Fruit fly (Drosophila melanogaster) whole organism, embryonic: ENCODE measurements around the gene CAH4.

Experiments
- BtbVII ChIP-seq: fragments of 200-800 bp; sonication (Bioruptor generic); optimal IDR thresholded peaks from 3 replicates; lab custom pipeline; 2017; ENCODE audit warnings: missing biosample characterization, mild to moderate bottlenecking, missing genetic modification characterization
- CG10274 ChIP-seq: fragments of 200-800 bp; sonication (Bioruptor generic); optimal IDR thresholded peaks from 3 replicates; lab custom pipeline; 2017; ENCODE audit warnings: missing biosample characterization, mild to moderate bottlenecking, missing genetic modification characterization
- CG11560 ChIP-seq: fragments of 200-800 bp; sonication (Bioruptor generic); IDR thresholded peaks from 3 replicates; pipeline ENCODE4 v1.3.6; 2022; ENCODE audit warnings: missing biosample characterization, missing genetic modification characterization
- CG12104 ChIP-seq: fragments of 200-800 bp; sonication (Bioruptor generic); optimal IDR thresholded peaks from 3 replicates; lab custom pipeline; 2016; ENCODE audit warnings: missing biosample characterization, missing genetic modification characterization
- CG1233 ChIP-seq: fragments of 200-800 bp; sonication (Bioruptor generic); optimal IDR thresholded peaks from 4 replicates; lab custom pipeline; 2018; ENCODE audit warnings: missing biosample characterization, mild to moderate bottlenecking, missing genetic modification characterization
- CG15073 ChIP-seq: fragments of 200-800 bp; sonication (Bioruptor generic); optimal IDR thresholded peaks from 2 replicates; lab custom pipeline; 2016; ENCODE audit warnings: missing biosample characterization, missing genetic modification characterization
- CG1603 ChIP-seq: fragments of 200-800 bp; sonication (Bioruptor generic); optimal IDR thresholded peaks from 2 replicates; lab custom pipeline; 2019; ENCODE audit warnings: missing biosample characterization, mild to moderate bottlenecking, missing genetic modification characterization, moderate library complexity
- CG2202 ChIP-seq: fragments of 200-800 bp; sonication (Bioruptor generic); optimal IDR thresholded peaks from 2 replicates; lab custom pipeline; 2018; ENCODE audit warnings: missing biosample characterization, mild to moderate bottlenecking, missing genetic modification characterization
- CG2712 ChIP-seq: fragments of 200-800 bp; optimal IDR thresholded peaks from 3 replicates; lab custom pipeline; 2019; ENCODE audit warnings: missing biosample characterization, mild to moderate bottlenecking, missing genetic modification characterization, moderate library complexity
- CG31224 ChIP-seq: fragments of 200-800 bp; sonication (Bioruptor generic); IDR thresholded peaks from 2 replicates; pipeline ENCODE4 v1.3.6; 2022; ENCODE audit warnings: missing biosample characterization, missing genetic modification characterization
- CG31388 ChIP-seq: fragments of 200-800 bp; sonication (Bioruptor generic); optimal IDR thresholded peaks from 2 replicates; lab custom pipeline; 2016; ENCODE audit warnings: missing biosample characterization, missing genetic modification characterization
- CG33213 ChIP-seq: fragments of 200-800 bp; sonication (Bioruptor generic); optimal IDR thresholded peaks from 3 replicates; lab custom pipeline; 2016; ENCODE audit warnings: missing biosample characterization, missing genetic modification characterization
- CG33557 ChIP-seq: fragments of 200-800 bp; sonication (Bioruptor generic); optimal IDR thresholded peaks from 2 replicates; lab custom pipeline; 2019; ENCODE audit warnings: missing biosample characterization, mild to moderate bottlenecking, missing genetic modification characterization, moderate library complexity
- CG3726 ChIP-seq: fragments of 200-800 bp; sonication (Bioruptor generic); IDR thresholded peaks from 3 replicates; pipeline ENCODE4, ENCODE4 v1.3.6; 2022; ENCODE audit warnings: missing biosample characterization, missing genetic modification characterization
- CG4707 ChIP-seq: fragments of 200-800 bp; sonication (Bioruptor generic); optimal IDR thresholded peaks from 2 replicates; lab custom pipeline; 2018; ENCODE audit warnings: missing biosample characterization, mild to moderate bottlenecking, missing genetic modification characterization, moderate library complexity
- CG4730 ChIP-seq: fragments of 200-800 bp; sonication (Bioruptor generic); IDR thresholded peaks from 2 replicates; pipeline ENCODE4 v1.3.6; 2022; ENCODE audit warnings: missing biosample characterization, missing genetic modification characterization
- CG7786 ChIP-seq: fragments of 200-800 bp; sonication (Bioruptor generic); optimal IDR thresholded peaks from 2 replicates; lab custom pipeline; 2016; ENCODE audit warnings: missing biosample characterization, missing genetic modification characterization
- CG8089 ChIP-seq: fragments of 200-800 bp; sonication (Bioruptor generic); optimal IDR thresholded peaks from 3 replicates; lab custom pipeline; 2016; ENCODE audit warnings: missing biosample characterization, missing genetic modification characterization
- CG8388 ChIP-seq: fragments of 200-800 bp; sonication (Bioruptor generic); optimal IDR thresholded peaks from 2 replicates; lab custom pipeline; 2019; ENCODE audit warnings: missing biosample characterization, mild to moderate bottlenecking, missing genetic modification characterization, moderate library complexity
- CG8478 ChIP-seq: fragments of >200 bp; optimal IDR thresholded peaks from 2 replicates; lab custom pipeline; 2018
- CG9817 ChIP-seq: fragments of 200-800 bp; sonication (Bioruptor generic); optimal IDR thresholded peaks from 2 replicates; lab custom pipeline; 2018; ENCODE audit warnings: missing biosample characterization, mild to moderate bottlenecking, missing genetic modification characterization, moderate library complexity
- CG9876 ChIP-seq: fragments of 200-800 bp; sonication (Bioruptor generic); optimal IDR thresholded peaks from 2 replicates; lab custom pipeline; 2016; ENCODE audit warnings: missing biosample characterization, missing genetic modification characterization
- D ChIP-seq, 2 experiments: fragments of 200-800 bp in 1 of 2; fragments of >200 bp in 1 of 2; sonication (Bioruptor generic) in 1 of 2; optimal IDR thresholded peaks; 2 replicates in 1 of 2; 3 replicates in 1 of 2; lab custom pipeline; 2017; ENCODE audit warnings: mild to moderate bottlenecking in 1 of 2, missing biosample characterization in 1 of 2, missing genetic modification characterization in 1 of 2, missing genetic modification reagents in 1 of 2
- Dad ChIP-seq: fragments of 200-800 bp; sonication (Bioruptor generic); optimal IDR thresholded peaks from 3 replicates; lab custom pipeline; 2016; ENCODE audit warnings: missing biosample characterization, missing genetic modification characterization
- Dip3 ChIP-seq: fragments of 200-800 bp; sonication (Bioruptor generic); optimal IDR thresholded peaks from 3 replicates; lab custom pipeline; 2016; ENCODE audit warnings: missing biosample characterization, missing genetic modification characterization
- Drgx ChIP-seq: fragments of 200-800 bp; sonication (Bioruptor generic); IDR thresholded peaks from 2 replicates; pipeline ENCODE4 v1.3.6; 2022; ENCODE audit warnings: missing biosample characterization, missing genetic modification characterization
- E2f2 ChIP-seq: fragments of 200-800 bp; sonication (Bioruptor generic); IDR thresholded peaks from 2 replicates; pipeline ENCODE4 v1.3.6; 2022; ENCODE audit warnings: missing biosample characterization, missing genetic modification characterization
- Gug ChIP-seq: fragments of 200-800 bp; sonication (Bioruptor generic); IDR thresholded peaks from 4 replicates; pipeline ENCODE4 v1.3.6; 2022; ENCODE audit warnings: missing biosample characterization, missing genetic modification characterization
- H2.0 ChIP-seq: fragments of 200-800 bp; sonication (Bioruptor generic); IDR thresholded peaks from 2 replicates; pipeline ENCODE4 v1.3.6; 2022; ENCODE audit warnings: missing biosample characterization, missing genetic modification characterization
- HLH54F ChIP-seq: fragments of 200-800 bp; sonication (Bioruptor generic); optimal IDR thresholded peaks from 3 replicates; lab custom pipeline; 2016; ENCODE audit warnings: missing biosample characterization, missing genetic modification characterization
- Oli ChIP-seq: fragments of 200-800 bp; sonication (Bioruptor generic); optimal IDR thresholded peaks from 2 replicates; lab custom pipeline; 2018; ENCODE audit warnings: missing biosample characterization, mild to moderate bottlenecking, missing genetic modification characterization, moderate library complexity
- Six4 ChIP-seq: fragments of 200-800 bp; sonication (Bioruptor generic); optimal IDR thresholded peaks from 2 replicates; lab custom pipeline; 2016; ENCODE audit warnings: missing biosample characterization, missing genetic modification characterization
- Taf1 ChIP-seq: fragments of 200-800 bp; sonication (Bioruptor generic); IDR thresholded peaks from 2 replicates; pipeline ENCODE4 v1.3.6; 2022; ENCODE audit warnings: missing biosample characterization, missing genetic modification characterization
- Trl ChIP-seq, 3 experiments: fragments of >200 bp in 2 of 3; fragments of 200-800 bp in 1 of 3; sonication (Bioruptor generic) in 1 of 3; optimal IDR thresholded peaks; 2 replicates in 1 of 3; 3 replicates in 2 of 3; lab custom pipeline; 2016 to 2017; ENCODE audit warnings: missing biosample characterization in 1 of 3, missing genetic modification characterization in 1 of 3
- ara ChIP-seq: fragments of 200-800 bp; sonication (Bioruptor generic); IDR thresholded peaks from 2 replicates; pipeline ENCODE4 v1.3.6; 2022; ENCODE audit warnings: missing biosample characterization, missing genetic modification characterization
- ase ChIP-seq: fragments of 200-800 bp; sonication (Bioruptor generic); IDR thresholded peaks from 3 replicates; pipeline ENCODE4 v1.3.6; 2022; ENCODE audit warnings: missing biosample characterization, missing genetic modification characterization
- corto ChIP-seq: fragments of 200-800 bp; sonication (Bioruptor generic); optimal IDR thresholded peaks from 2 replicates; lab custom pipeline; 2016; ENCODE audit warnings: missing biosample characterization, mild to moderate bottlenecking, missing genetic modification characterization, moderate library complexity
- cwo ChIP-seq: fragments of 200-800 bp; sonication (Bioruptor generic); optimal IDR thresholded peaks from 3 replicates; lab custom pipeline; 2017; ENCODE audit warnings: missing biosample characterization, missing genetic modification characterization, mild to moderate bottlenecking, moderate library complexity, missing genetic modification reagents
- gt ChIP-seq: fragments of 200-800 bp; sonication (Bioruptor generic); IDR thresholded peaks from 2 replicates; pipeline ENCODE4 v1.3.6; 2022; ENCODE audit warnings: missing biosample characterization, missing genetic modification characterization
- jing ChIP-seq: fragments of 200-800 bp; sonication (Bioruptor generic); optimal IDR thresholded peaks from 2 replicates; lab custom pipeline; 2018; ENCODE audit warnings: missing biosample characterization, mild to moderate bottlenecking, missing genetic modification characterization
- jumu ChIP-seq: fragments of 200-800 bp; sonication (Bioruptor generic); optimal IDR thresholded peaks from 3 replicates; lab custom pipeline; 2016; ENCODE audit warnings: missing biosample characterization, missing genetic modification characterization
- kay ChIP-seq: fragments of 200-800 bp; sonication (Bioruptor generic); optimal IDR thresholded peaks from 2 replicates; lab custom pipeline; 2016; ENCODE audit warnings: missing biosample characterization, missing genetic modification characterization
- kni ChIP-seq: fragments of 200-800 bp; sonication (Bioruptor generic); optimal IDR thresholded peaks from 3 replicates; lab custom pipeline; 2017; ENCODE audit warnings: mild to moderate bottlenecking, missing biosample characterization, missing genetic modification reagents, missing genetic modification characterization
- mam ChIP-seq: fragments of 200-800 bp; sonication (Bioruptor generic); optimal IDR thresholded peaks from 3 replicates; lab custom pipeline; 2016; ENCODE audit warnings: missing biosample characterization, missing genetic modification characterization
- nmo ChIP-seq: fragments of 200-800 bp; sonication (Bioruptor generic); optimal IDR thresholded peaks from 2 replicates; lab custom pipeline; 2018; ENCODE audit warnings: missing biosample characterization, mild to moderate bottlenecking, missing genetic modification characterization, moderate library complexity
- prd ChIP-seq, 3 experiments: fragments of >200 bp in 2 of 3; fragments of 200-800 bp in 1 of 3; sonication (Bioruptor generic) in 1 of 3; optimal IDR thresholded peaks in 2 of 3; IDR thresholded peaks in 1 of 3; 2 replicates in 2 of 3; 3 replicates in 1 of 3; pipeline versions ENCODE4 v1.3.6 to Lab custom; 2017 to 2022; ENCODE audit warnings: missing biosample characterization in 1 of 3, missing genetic modification characterization in 1 of 3
- trh ChIP-seq: fragments of 200-800 bp; sonication (Bioruptor generic); optimal IDR thresholded peaks from 2 replicates; lab custom pipeline; 2016; ENCODE audit warnings: missing biosample characterization, missing genetic modification characterization
- usp ChIP-seq: fragments of >200 bp; optimal IDR thresholded peaks from 2 replicates; lab custom pipeline; 2017; ENCODE audit warnings: missing biosample characterization, missing genetic modification characterization
- vfl ChIP-seq: fragments of 200-800 bp; sonication (Bioruptor generic); optimal IDR thresholded peaks from 2 replicates; lab custom pipeline; 2016; ENCODE audit warnings: missing biosample characterization, missing genetic modification characterization

Gene CAH4

dm6 chr3R:24810844-24811625 is 46.3 kb downstream of the CAH4 start (continued):
- no peak for TF ChIP-seq usp (GFP tag; lab: Kevin White, UChicago)
- TF ChIP-seq ase (GFP tag; lab: Robert Waterston, UW) = peak; percentile 90
- peak; percentile 89 for TF ChIP-seq Oli (tag; lab: Kevin White, UChicago)
- TF ChIP-seq CG31224 = peak; percentile 78
- TF ChIP-seq CG1233 (GFP tag; lab: Kevin White, UChicago) = peak; percentile 83
- peak; percentile 76 for TF ChIP-seq jing (GFP tag; lab: Kevin White, UChicago)
- TF ChIP-seq prd (optimal IDR thresholded peaks at IDR 0.05; lab: Kevin White, UChicago) = no peak
- peak; percentile 86 for TF ChIP-seq prd (GFP tag; IDR thresholded peaks at IDR 0.05; lab: Robert Waterston, UW)
- TF ChIP-seq jumu (GFP tag; lab: Kevin White, UChicago) = peak; percentile 77
- TF ChIP-seq HLH54F (GFP tag; lab: Kevin White, UChicago) = peak; percentile 92
- peak; percentile 92 for TF ChIP-seq CG7786
- TF ChIP-seq CG3726 (GFP tag; lab: Robert Waterston, UW) = peak; percentile 53; the same call in 1 of the 3 replicates
- peak; percentile 78 for TF ChIP-seq ara (GFP tag; lab: Robert Waterston, UW)
- TF ChIP-seq CG10274 = peak; percentile 83
- TF ChIP-seq Gug (GFP tag; lab: Robert Waterston, UW) = peak; percentile 90
- TF ChIP-seq nmo (GFP tag; lab: Kevin White, UChicago) = peak; percentile 88
- TF ChIP-seq CG8388 (GFP tag; lab: Kevin White, UChicago) = peak; percentile 76
- TF ChIP-seq CG2712 (tag; lab: Kevin White, UChicago) = peak; percentile 86
- TF ChIP-seq Drgx (GFP tag; lab: Robert Waterston, UW) = peak; percentile 95
- peak; percentile 76 for TF ChIP-seq CG12104 (GFP tag; lab: Kevin White, UChicago)
- no peak for TF ChIP-seq Trl (optimal IDR thresholded peaks at IDR 0.05; lab: Kevin White, UChicago)
- TF ChIP-seq Trl (GFP tag; optimal IDR thresholded peaks at IDR 0.05; lab: Kevin White, UChicago) = peak; percentile 74
- TF ChIP-seq mam (GFP tag; lab: Kevin White, UChicago) = peak; percentile 90
- peak; percentile 75 for TF ChIP-seq vfl (GFP tag; lab: Kevin White, UChicago)
- TF ChIP-seq CG31388 (GFP tag; lab: Kevin White, UChicago) = peak; percentile 28
- TF ChIP-seq CG4707 (GFP tag; lab: Kevin White, UChicago) = peak; percentile 69
- TF ChIP-seq CG15073 (GFP tag; lab: Kevin White, UChicago) = peak; percentile 17
- TF ChIP-seq CG8089 (GFP tag; lab: Kevin White, UChicago) = peak; percentile 74
- TF ChIP-seq CG1603 (tag; lab: Kevin White, UChicago) = peak; percentile 91
- TF ChIP-seq CG33213 (GFP tag; lab: Kevin White, UChicago) = peak; percentile 45
- TF ChIP-seq BtbVII (GFP tag; lab: Kevin White, UChicago) = peak; percentile 89
- TF ChIP-seq CG2202 (tag; lab: Kevin White, UChicago) = peak; percentile 54
- TF ChIP-seq CG33557 (GFP tag; lab: Kevin White, UChicago) = no peak
- peak; percentile 85 for TF ChIP-seq cwo (GFP tag; lab: Kevin White, UChicago)
- peak; percentile 75 for TF ChIP-seq Six4
- peak; percentile 76; the same call in 2 of the 3 replicates for TF ChIP-seq CG11560
- peak; percentile 66 for TF ChIP-seq E2f2
- TF ChIP-seq CG8478 (lab: Kevin White, UChicago) = no peak
- TF ChIP-seq Dip3 (GFP tag; lab: Kevin White, UChicago) = peak; percentile 93
- peak; percentile 85 for TF ChIP-seq CG4730 (GFP tag; lab: Robert Waterston, UW)
- peak; percentile 50 for TF ChIP-seq CG9876 (GFP tag; lab: Kevin White, UChicago)
- peak; percentile 78 for TF ChIP-seq corto
- peak; percentile 86 for TF ChIP-seq Dad
- peak; percentile 88 for TF ChIP-seq H2.0 (GFP tag; lab: Robert Waterston, UW)
- TF ChIP-seq gt (GFP tag; lab: Robert Waterston, UW) = no peak
- TF ChIP-seq kay (GFP tag; lab: Kevin White, UChicago) = peak; percentile 73
- TF ChIP-seq D (optimal IDR thresholded peaks at IDR 0.05; lab: Kevin White, UChicago) = no peak
- TF ChIP-seq D (GFP tag; optimal IDR thresholded peaks at IDR 0.05; lab: Kevin White, UChicago) = peak; percentile 68
- peak; percentile 90 for TF ChIP-seq CG9817 (tag; lab: Kevin White, UChicago)
- TF ChIP-seq kni = no peak
- TF ChIP-seq Taf1 (GFP tag; lab: Robert Waterston, UW) = peak; percentile 89
- TF ChIP-seq trh = no peak
